Fruit fly (Drosophila melanogaster): Measurements from ENCODE around the gene CG42340.

Gene CG42340

dm6 chrX:6540215-6540821, 16.2 kb upstream of the CG42340 start, which contains the start of gene CG34417 (continued):
- peak; percentile 68 to 79 for TF ChIP-seq ss (GFP tag; optimal IDR thresholded peaks at IDR 0.05)
- TF ChIP-seq Blimp-1 (GFP tag; optimal IDR thresholded peaks at IDR 0.05), result peak; percentile 86
- TF ChIP-seq acj6 (GFP tag; optimal IDR thresholded peaks at IDR 0.05), result peak; percentile 82
- peak; percentile 82 for TF ChIP-seq CG4318 (GFP tag; optimal IDR thresholded peaks at IDR 0.05)
- TF ChIP-seq dac (GFP tag; optimal IDR thresholded peaks at IDR 0.05), result peak; percentile 54
- peak; percentile 85 for TF ChIP-seq CG8119 (GFP tag; IDR thresholded peaks at IDR 0.05)
- peak; percentile 74 for TF ChIP-seq CG3032 (tag; optimal IDR thresholded peaks at IDR 0.05)
- peak; percentile 68 for TF ChIP-seq net (GFP tag; optimal IDR thresholded peaks at IDR 0.05)
- TF ChIP-seq CG16779 (tag; optimal IDR thresholded peaks at IDR 0.05), result peak; percentile 70
- peak; percentile 77 for TF ChIP-seq topi (GFP tag; optimal IDR thresholded peaks at IDR 0.05)
- TF ChIP-seq achi (GFP tag; optimal IDR thresholded peaks at IDR 0.05), result peak; percentile 77
- TF ChIP-seq fd59A (GFP tag; optimal IDR thresholded peaks at IDR 0.05), result peak; percentile 78
- peak; percentile 67 for TF ChIP-seq CG7368 (GFP tag; optimal IDR thresholded peaks at IDR 0.05)
- TF ChIP-seq CG6854 (GFP tag; optimal IDR thresholded peaks at IDR 0.05), result peak; percentile 60
- peak; percentile 76 for TF ChIP-seq CG31627 (GFP tag; optimal IDR thresholded peaks at IDR 0.05)
- peak; percentile 77 for TF ChIP-seq OdsH (GFP tag; optimal IDR thresholded peaks at IDR 0.05)
- peak; percentile 90 for TF ChIP-seq CG32006 (GFP tag; optimal IDR thresholded peaks at IDR 0.05)
- TF ChIP-seq CG34406 (GFP tag; optimal IDR thresholded peaks at IDR 0.05), result peak; percentile 76
- TF ChIP-seq salr (GFP tag; optimal IDR thresholded peaks at IDR 0.05), result peak; percentile 44 to 76
- TF ChIP-seq pdm3 (GFP tag; optimal IDR thresholded peaks at IDR 0.05), result peak; percentile 84
- peak; percentile 69 for TF ChIP-seq Sox15 (GFP tag; optimal IDR thresholded peaks at IDR 0.05)
- peak; percentile 66; the same call in 1 of the 3 replicates for TF ChIP-seq CG6163 (GFP tag; IDR thresholded peaks at IDR 0.05)
- TF ChIP-seq eg (GFP tag; IDR thresholded peaks at IDR 0.05), result peak; percentile 58; the same call in 2 of the 3 replicates
- peak; percentile 40 for TF ChIP-seq Gug (GFP tag; IDR thresholded peaks at IDR 0.05)

dm6 chrX:6533836-6534357, 9.8 kb upstream of the CG42340 start, which contains the start of gene dx:
Gene dx, plus strand, starts transcription at chrX:6533999.
- TF ChIP-seq CG6854 (GFP tag; optimal IDR thresholded peaks at IDR 0.05) (peak; percentile 46), Sox15 (GFP tag; optimal IDR thresholded peaks at IDR 0.05) (no peak), CG10631 (GFP tag; optimal IDR thresholded peaks at IDR 0.05) (no peak), achi (GFP tag; optimal IDR thresholded peaks at IDR 0.05) (no peak), ss (GFP tag; optimal IDR thresholded peaks at IDR 0.05) (peak in 1 of 2 experiments; percentile 23), Blimp-1 (GFP tag; optimal IDR thresholded peaks at IDR 0.05) (no peak), CG3919 (GFP tag; optimal IDR thresholded peaks at IDR 0.05) (no peak), dac (GFP tag; optimal IDR thresholded peaks at IDR 0.05) (no peak), Sox14 (GFP tag; optimal IDR thresholded peaks at IDR 0.05) (peak; percentile 32), net (GFP tag; optimal IDR thresholded peaks at IDR 0.05) (no peak), Met (GFP tag; optimal IDR thresholded peaks at IDR 0.05) (no peak), pdm3 (GFP tag; optimal IDR thresholded peaks at IDR 0.05) (no peak), Eip78C (GFP tag) (peak; percentile 84), CG6163 (GFP tag; IDR thresholded peaks at IDR 0.05) (no peak), CG3032 (tag; optimal IDR thresholded peaks at IDR 0.05) (no peak), CG11294 (GFP tag; IDR thresholded peaks at IDR 0.05) (no peak), CG32006 (GFP tag; optimal IDR thresholded peaks at IDR 0.05) (no peak), lz (GFP tag; optimal IDR thresholded peaks at IDR 0.05) (no peak), CG16779 (tag; optimal IDR thresholded peaks at IDR 0.05) (peak; percentile 13), CG4318 (GFP tag; optimal IDR thresholded peaks at IDR 0.05) (no peak), CG7368 (GFP tag; optimal IDR thresholded peaks at IDR 0.05) (no peak), OdsH (GFP tag; optimal IDR thresholded peaks at IDR 0.05) (no peak), svp (GFP tag) (peak; percentile 47), Ets21C (GFP tag; optimal IDR thresholded peaks at IDR 0.05) (no peak), CG8319 (GFP tag; optimal IDR thresholded peaks at IDR 0.05) (no peak), acj6 (GFP tag; optimal IDR thresholded peaks at IDR 0.05) (no peak), dsx (GFP tag; optimal IDR thresholded peaks at IDR 0.05; ENCODE audit: poor library complexity, severe bottlenecking) (no peak), fkh (GFP tag; optimal IDR thresholded peaks at IDR 0.05) (peak; percentile 88), CG31627 (GFP tag; optimal IDR thresholded peaks at IDR 0.05) (no peak), Hr39 (GFP tag; optimal IDR thresholded peaks at IDR 0.05) (no peak), CG6808 (GFP tag; optimal IDR thresholded peaks at IDR 0.05) (no peak), cyc (GFP tag; optimal IDR thresholded peaks at IDR 0.05) (no peak), Hr38 (GFP tag; optimal IDR thresholded peaks at IDR 0.05) (no peak), CG34406 (GFP tag; optimal IDR thresholded peaks at IDR 0.05) (no peak), CG1621 (tag; optimal IDR thresholded peaks at IDR 0.05) (peak; percentile 35), CG8632 (GFP tag; optimal IDR thresholded peaks at IDR 0.05) (no peak), CG11762 (GFP tag; optimal IDR thresholded peaks at IDR 0.05; ENCODE audit: insufficient read depth) (no peak), spab (GFP tag; optimal IDR thresholded peaks at IDR 0.05) (no peak), eg (GFP tag; IDR thresholded peaks at IDR 0.05) (no peak; the same call in 2 of the 3 replicates), salr (GFP tag; optimal IDR thresholded peaks at IDR 0.05) (no peak), CG6792 (GFP tag; optimal IDR thresholded peaks at IDR 0.05) (no peak)
